Worm (Caenorhabditis elegans) whole organism, L1 larva: ENCODE results near the gene C14C6.6.

Experiments
- ama-1 ChIP-seq: fragments of 150-350 bp; optimal IDR thresholded peaks from 2 replicates; lab custom pipeline; 2014
- jun-1 ChIP-seq: fragments of 150-350 bp; optimal IDR thresholded peaks from 2 replicates; lab custom pipeline; 2014; ENCODE audit warnings: missing biosample characterization, missing genetic modification reagents, missing genetic modification characterization
- lin-13 ChIP-seq: fragments of 150-350 bp; optimal IDR thresholded peaks from 2 replicates; lab custom pipeline; 2014; ENCODE audit warnings: missing biosample characterization, missing genetic modification reagents, missing genetic modification characterization
- mdl-1 ChIP-seq, 2 experiments: fragments of 150-350 bp; optimal IDR thresholded peaks; 2 replicates each; lab custom pipeline; 2014 to 2017; ENCODE audit warnings: missing biosample characterization in 2 of 2, missing genetic modification characterization in 2 of 2, inconsistent platforms in 1 of 2
- nhr-19 ChIP-seq: fragments of 200-800 bp; sonication (Bioruptor generic); conservative IDR thresholded peaks from 2 replicates; pipeline ENCODE4 v1.3.6; 2022; ENCODE audit warnings: missing genetic modification characterization, missing compliant biosample characterization
- nhr-237 ChIP-seq: fragments of 150-350 bp; optimal IDR thresholded peaks from 2 replicates; lab custom pipeline; 2014; ENCODE audit warnings: missing biosample characterization, missing genetic modification characterization
- nhr-77 ChIP-seq: fragments of 150-350 bp; optimal IDR thresholded peaks from 2 replicates; lab custom pipeline; 2014; ENCODE audit warnings: missing biosample characterization, missing genetic modification characterization
- snpc-4 ChIP-seq: fragments of 150-350 bp; optimal IDR thresholded peaks from 2 replicates; lab custom pipeline; 2014; ENCODE audit warnings: missing biosample characterization, missing genetic modification characterization
- unc-130 ChIP-seq: fragments of 150-350 bp; optimal IDR thresholded peaks from 2 replicates; lab custom pipeline; 2017; ENCODE audit warnings: missing biosample characterization, missing genetic modification characterization, inconsistent platforms
- ztf-11 ChIP-seq, 2 experiments: sonication (generic microtip); optimal IDR thresholded peaks; 2 replicates each; lab custom pipeline; 2016 to 2017; ENCODE audit warnings: missing genetic modification characterization in 2 of 2, missing biosample characterization in 1 of 2, missing compliant biosample characterization in 1 of 2

DNA sequence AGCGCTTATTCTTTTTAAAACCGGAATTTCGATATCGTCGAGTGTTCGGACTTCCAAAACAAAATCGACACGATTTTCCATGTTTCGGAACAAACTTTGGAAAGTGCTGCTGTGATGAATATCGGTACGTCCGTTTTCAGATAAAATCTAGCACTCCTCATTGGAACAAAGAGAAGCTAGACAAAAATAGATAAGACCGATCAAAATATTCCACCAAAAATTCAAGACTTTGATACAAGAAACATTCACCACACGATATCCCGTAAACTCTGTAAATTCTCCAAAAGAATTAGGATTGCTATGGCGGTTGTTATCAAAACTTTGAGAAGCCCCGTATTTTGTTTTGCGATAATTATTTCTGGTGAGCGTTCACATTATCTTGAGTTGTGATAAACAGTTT is 4.7 kb downstream of the C14C6.6 start, which contains the start of gene C14C6.3:
- TF ChIP-seq ama-1 (lab: Kevin White, UChicago) (no peak), nhr-19 (GFP tag; lab: Robert Waterston, UW) (no peak), lin-13 (GFP tag; lab: Kevin White, UChicago) (no peak), jun-1 (tag; lab: Kevin White, UChicago) (no peak), snpc-4 (tag; lab: Kevin White, UChicago) (no peak), nhr-237 (tag; lab: Kevin White, UChicago) (no peak), unc-130 (tag; lab: Kevin White, UChicago) (no peak), ztf-11 (tag; optimal IDR thresholded peaks at IDR 0.05; lab: Kevin White, UChicago) (no peak), nhr-77 (no peak), mdl-1 (tag; optimal IDR thresholded peaks at IDR 0.05; lab: Kevin White, UChicago) (no peak)
